Worm (Caenorhabditis elegans) whole organism, L2 larva: Measurements from ENCODE around the gene Y110A2AL.7.

Source experiments
- C34F6.9 ChIP-seq: fragments of 150-350 bp; optimal IDR thresholded peaks from 2 replicates; lab custom pipeline; 2014; ENCODE audit warnings: missing biosample characterization, missing genetic modification characterization
- F13H6.1 ChIP-seq: sonication (generic microtip); optimal IDR thresholded peaks from 2 replicates; lab custom pipeline; 2016; ENCODE audit warnings: missing genetic modification characterization, missing compliant biosample characterization
- R02D3.7 ChIP-seq: fragments of 150-350 bp; optimal IDR thresholded peaks from 2 replicates; lab custom pipeline; 2014; ENCODE audit warnings: missing biosample characterization, missing genetic modification characterization
- ZK546.5 ChIP-seq: sonication (generic microtip); optimal IDR thresholded peaks from 2 replicates; lab custom pipeline; 2017; ENCODE audit warnings: missing biosample characterization, missing genetic modification characterization
- alr-1 ChIP-seq: fragments of 150-350 bp; optimal IDR thresholded peaks from 2 replicates; lab custom pipeline; 2014; ENCODE audit warnings: missing biosample characterization, missing genetic modification characterization
- aly-2 ChIP-seq: fragments of 150-350 bp; optimal IDR thresholded peaks from 2 replicates; lab custom pipeline; 2014; ENCODE audit warnings: missing biosample characterization, missing genetic modification characterization
- ama-1 ChIP-seq: fragments of 150-350 bp; optimal IDR thresholded peaks from 2 replicates; lab custom pipeline; 2018; ENCODE audit warnings: inconsistent platforms
- blmp-1 ChIP-seq: sonication (generic microtip); optimal IDR thresholded peaks from 2 replicates; lab custom pipeline; 2017; ENCODE audit warnings: missing genetic modification characterization, mild to moderate bottlenecking, missing compliant biosample characterization, antibody characterized with exemption, moderate library complexity; ENCODE audit not compliant: insufficient read depth
- ceh-16 ChIP-seq: fragments of 150-350 bp; optimal IDR thresholded peaks from 2 replicates; lab custom pipeline; 2014; ENCODE audit warnings: missing biosample characterization, missing genetic modification characterization
- crh-2 ChIP-seq: sonication (generic microtip); optimal IDR thresholded peaks from 2 replicates; lab custom pipeline; 2017; ENCODE audit warnings: missing biosample characterization, missing genetic modification characterization
- dmd-4 ChIP-seq: sonication (generic microtip); optimal IDR thresholded peaks from 2 replicates; lab custom pipeline; 2017; ENCODE audit warnings: missing biosample characterization, missing genetic modification characterization
- egl-27 ChIP-seq: sonication (generic microtip); optimal IDR thresholded peaks from 3 replicates; lab custom pipeline; 2017; ENCODE audit warnings: missing biosample characterization, missing genetic modification reagents, missing genetic modification characterization
- elt-1 ChIP-seq: fragments of 150-350 bp; optimal IDR thresholded peaks from 2 replicates; lab custom pipeline; 2014; ENCODE audit warnings: missing biosample characterization, missing genetic modification characterization
- elt-3 ChIP-seq: sonication (generic microtip); optimal IDR thresholded peaks from 2 replicates; lab custom pipeline; 2017; ENCODE audit warnings: missing biosample characterization, missing genetic modification characterization
- fos-1 ChIP-seq: fragments of 150-350 bp; optimal IDR thresholded peaks from 2 replicates; lab custom pipeline; 2014; ENCODE audit warnings: missing biosample characterization, missing genetic modification characterization
- lin-13 ChIP-seq: fragments of 150-350 bp; optimal IDR thresholded peaks from 2 replicates; lab custom pipeline; 2014; ENCODE audit warnings: missing biosample characterization, missing genetic modification reagents, missing genetic modification characterization
- lin-39 ChIP-seq: fragments of 150-350 bp; optimal IDR thresholded peaks from 2 replicates; lab custom pipeline; 2014; ENCODE audit warnings: missing biosample characterization, missing genetic modification reagents, missing genetic modification characterization
- lsy-2 ChIP-seq, 2 experiments: fragments of 150-350 bp in 1 of 2; sonication (generic microtip) in 1 of 2; optimal IDR thresholded peaks; 2 replicates each; lab custom pipeline; 2014 to 2017; ENCODE audit warnings: missing biosample characterization in 2 of 2, missing genetic modification characterization in 2 of 2
- mab-5 ChIP-seq: fragments of 150-350 bp; optimal IDR thresholded peaks from 2 replicates; lab custom pipeline; 2014; ENCODE audit warnings: missing biosample characterization, missing genetic modification characterization
- mdl-1 ChIP-seq, 2 experiments: fragments of 150-350 bp in 1 of 2; sonication (generic microtip) in 1 of 2; optimal IDR thresholded peaks; 2 replicates each; lab custom pipeline; 2017; ENCODE audit warnings: missing biosample characterization in 2 of 2, missing genetic modification characterization in 2 of 2
- nhr-10 ChIP-seq: sonication (generic microtip); optimal IDR thresholded peaks from 2 replicates; lab custom pipeline; 2017; ENCODE audit warnings: missing biosample characterization, missing genetic modification characterization
- nhr-11 ChIP-seq: fragments of 150-350 bp; optimal IDR thresholded peaks from 2 replicates; lab custom pipeline; 2014; ENCODE audit warnings: missing biosample characterization, missing genetic modification characterization
- nhr-129 ChIP-seq: fragments of 150-350 bp; optimal IDR thresholded peaks from 2 replicates; lab custom pipeline; 2014; ENCODE audit warnings: missing biosample characterization, missing genetic modification characterization
- nhr-21 ChIP-seq: fragments of 150-350 bp; optimal IDR thresholded peaks from 2 replicates; lab custom pipeline; 2014; ENCODE audit warnings: missing biosample characterization, missing genetic modification characterization
- nhr-237 ChIP-seq: fragments of 150-350 bp; optimal IDR thresholded peaks from 2 replicates; lab custom pipeline; 2014; ENCODE audit warnings: missing biosample characterization, missing genetic modification characterization
- nhr-25 ChIP-seq: fragments of 150-350 bp; sonication (generic microtip); optimal IDR thresholded peaks from 3 replicates; lab custom pipeline; 2014; ENCODE audit warnings: missing biosample characterization, missing genetic modification characterization
- nhr-6 ChIP-seq: fragments of 150-350 bp; optimal IDR thresholded peaks from 2 replicates; lab custom pipeline; 2014; ENCODE audit warnings: missing biosample characterization, missing genetic modification characterization
- nhr-77 ChIP-seq: fragments of 150-350 bp; optimal IDR thresholded peaks from 2 replicates; lab custom pipeline; 2014; ENCODE audit warnings: missing biosample characterization, missing genetic modification characterization
- skn-1 ChIP-seq: sonication (generic microtip); optimal IDR thresholded peaks from 2 replicates; lab custom pipeline; 2017; ENCODE audit warnings: missing biosample characterization, missing genetic modification characterization
- sma-3 ChIP-seq: sonication (generic microtip); optimal IDR thresholded peaks from 2 replicates; lab custom pipeline; 2016; ENCODE audit warnings: missing genetic modification reagents, missing genetic modification characterization, missing compliant biosample characterization
- sma-9 ChIP-seq, 2 experiments: fragments of 150-350 bp in 1 of 2; sonication (generic microtip) in 1 of 2; optimal IDR thresholded peaks; 2 replicates each; lab custom pipeline; 2014 to 2016; ENCODE audit warnings: missing genetic modification characterization in 2 of 2, mild to moderate bottlenecking in 1 of 2, missing biosample characterization in 1 of 2, missing compliant biosample characterization in 1 of 2, missing genetic modification reagents in 1 of 2, moderate library complexity in 1 of 2
- snpc-4 ChIP-seq: fragments of 150-350 bp; optimal IDR thresholded peaks from 2 replicates; lab custom pipeline; 2014; ENCODE audit warnings: missing biosample characterization, missing genetic modification characterization
- unc-39 ChIP-seq: fragments of 150-350 bp; optimal IDR thresholded peaks from 2 replicates; lab custom pipeline; 2014; ENCODE audit warnings: missing biosample characterization, missing genetic modification characterization
- unc-55 ChIP-seq: fragments of 150-350 bp; sonication (generic microtip); optimal IDR thresholded peaks from 3 replicates; lab custom pipeline; 2014; ENCODE audit warnings: missing biosample characterization, missing genetic modification reagents, missing genetic modification characterization
- zag-1 ChIP-seq: fragments of 150-350 bp; optimal IDR thresholded peaks from 2 replicates; lab custom pipeline; 2014; ENCODE audit warnings: missing biosample characterization, missing genetic modification characterization

Y110A2AL.7 gene

ce11 chrII:2853767-2854166 is 10.8 kb upstream of the Y110A2AL.7 start:
- no peak for TF ChIP-seq unc-55 (GFP tag; lab: Kevin White, UChicago)
- TF ChIP-seq blmp-1: peak; percentile 43
- no peak for TF ChIP-seq nhr-77 (tag; lab: Kevin White, UChicago)
- TF ChIP-seq egl-27 (tag; lab: Kevin White, UChicago): no peak
- TF ChIP-seq R02D3.7 (tag; lab: Kevin White, UChicago): no peak
- TF ChIP-seq zag-1 (tag; lab: Kevin White, UChicago): no peak
- TF ChIP-seq mdl-1 (tag; optimal IDR thresholded peaks at IDR 0.05; lab: Kevin White, UChicago): no peak
- TF ChIP-seq nhr-129 (tag; lab: Kevin White, UChicago): no peak
- no peak for TF ChIP-seq elt-3 (tag; lab: Kevin White, UChicago)
- TF ChIP-seq mab-5 (tag; lab: Kevin White, UChicago): no peak
- TF ChIP-seq nhr-25 (tag; lab: Kevin White, UChicago): peak; percentile 53
- TF ChIP-seq aly-2 (tag; lab: Kevin White, UChicago): no peak
- TF ChIP-seq crh-2: no peak

ce11 chrII:2852493-2852892 is 9.5 kb upstream of the Y110A2AL.7 start, which contains the start of gene ptc-3:
Gene ptc-3 (minus strand): TSS chrII:2852593.
- TF ChIP-seq nhr-11: no peak
- TF ChIP-seq ama-1: no peak
- TF ChIP-seq sma-9 (GFP tag; optimal IDR thresholded peaks at IDR 0.05; lab: Kevin White, UChicago): no peak
- no peak for TF ChIP-seq sma-9 (tag; optimal IDR thresholded peaks at IDR 0.05; lab: Kevin White, UChicago)
- TF ChIP-seq unc-55 (GFP tag; lab: Kevin White, UChicago): no peak
- TF ChIP-seq snpc-4 (tag; lab: Kevin White, UChicago): no peak
- no peak for TF ChIP-seq nhr-237 (tag; lab: Kevin White, UChicago)
- no peak for TF ChIP-seq fos-1

ce11 chrII:2846552-2846951 is 3.6 kb upstream of the Y110A2AL.7 start:
- no peak for TF ChIP-seq lin-39 (tag; lab: Kevin White, UChicago)
- TF ChIP-seq unc-39: no peak
- no peak for TF ChIP-seq nhr-10 (tag; lab: Kevin White, UChicago)
- no peak for TF ChIP-seq nhr-21 (tag; lab: Kevin White, UChicago)
- TF ChIP-seq lsy-2 (tag; optimal IDR thresholded peaks at IDR 0.05; lab: Kevin White, UChicago): no peak
- TF ChIP-seq C34F6.9 (tag; lab: Kevin White, UChicago): no peak
- no peak for TF ChIP-seq nhr-129 (tag; lab: Kevin White, UChicago)
- no peak for TF ChIP-seq elt-3 (tag; lab: Kevin White, UChicago)
- no peak for TF ChIP-seq unc-55 (GFP tag; lab: Kevin White, UChicago)
- TF ChIP-seq sma-3 (GFP tag; lab: Kevin White, UChicago): no peak
- no peak for TF ChIP-seq aly-2 (tag; lab: Kevin White, UChicago)
- no peak for TF ChIP-seq ZK546.5 (tag; lab: Kevin White, UChicago)
- TF ChIP-seq egl-27 (tag; lab: Kevin White, UChicago): no peak
- TF ChIP-seq lin-13 (GFP tag; lab: Kevin White, UChicago): no peak
- no peak for TF ChIP-seq alr-1 (tag; lab: Kevin White, UChicago)
- TF ChIP-seq nhr-25 (tag; lab: Kevin White, UChicago): no peak
- TF ChIP-seq nhr-6 (tag; lab: Kevin White, UChicago): no peak
- no peak for TF ChIP-seq mdl-1 (tag; optimal IDR thresholded peaks at IDR 0.05; lab: Kevin White, UChicago)

ce11 chrII:2845674-2846073 is 2.7 kb upstream of the Y110A2AL.7 start:
- no peak for TF ChIP-seq ceh-16 (tag; lab: Kevin White, UChicago)
- TF ChIP-seq egl-27 (tag; lab: Kevin White, UChicago): no peak
- no peak for TF ChIP-seq dmd-4 (tag; lab: Kevin White, UChicago)
- no peak for TF ChIP-seq snpc-4 (tag; lab: Kevin White, UChicago)

ce11 chrII:2841529-2841928 is 1.5 kb downstream of the Y110A2AL.7 start, which contains the start of gene Y110A2AL.6:
Gene Y110A2AL.6 (minus strand): TSS chrII:2841629.
- TF ChIP-seq fos-1 (no peak), elt-1 (tag; lab: Kevin White, UChicago) (no peak), skn-1 (tag; lab: Kevin White, UChicago) (no peak), unc-55 (GFP tag; lab: Kevin White, UChicago) (no peak), nhr-237 (tag; lab: Kevin White, UChicago) (no peak), F13H6.1 (no peak), lin-13 (GFP tag; lab: Kevin White, UChicago) (no peak)
